Worm (Caenorhabditis elegans) whole organism, L1 larva: ENCODE measurements around the gene T21B6.3.

ENCODE experiments used
- ces-1 ChIP-seq: fragments of 150-350 bp; optimal IDR thresholded peaks from 2 replicates; lab custom pipeline; 2014; ENCODE audit warnings: missing biosample characterization, missing genetic modification reagents, missing genetic modification characterization
- egl-13 ChIP-seq: sonication (generic microtip); optimal IDR thresholded peaks from 2 replicates; lab custom pipeline; 2016; ENCODE audit warnings: missing genotype, missing genetic modification reagents, missing genetic modification characterization, missing compliant biosample characterization
- grh-1 ChIP-seq: fragments of 200-800 bp; sonication (Bioruptor generic); IDR thresholded peaks from 2 replicates; pipeline ENCODE4 v1.3.6; 2022; ENCODE audit warnings: missing genetic modification reagents, missing genetic modification characterization, missing compliant biosample characterization
- mab-9 ChIP-seq: fragments of 200-800 bp; sonication (Bioruptor generic); IDR thresholded peaks from 2 replicates; pipeline ENCODE4 v1.3.6; 2022; ENCODE audit warnings: missing genetic modification reagents, missing genetic modification characterization, missing compliant biosample characterization
- nhr-71 ChIP-seq: sonication (generic microtip); optimal IDR thresholded peaks from 2 replicates; lab custom pipeline; 2016; ENCODE audit warnings: mild to moderate bottlenecking, missing genetic modification characterization, moderate library complexity, missing compliant biosample characterization
- nhr-77 ChIP-seq: fragments of 150-350 bp; optimal IDR thresholded peaks from 2 replicates; lab custom pipeline; 2014; ENCODE audit warnings: missing biosample characterization, missing genetic modification characterization
- pqm-1 ChIP-seq: sonication (generic microtip); optimal IDR thresholded peaks from 3 replicates; lab custom pipeline; 2017; ENCODE audit warnings: missing biosample characterization, missing genetic modification characterization
- swsn-7 ChIP-seq: sonication (generic microtip); optimal IDR thresholded peaks from 2 replicates; lab custom pipeline; 2016; ENCODE audit warnings: missing genetic modification characterization, missing compliant biosample characterization
- unc-62 ChIP-seq: fragments of 150-350 bp; optimal IDR thresholded peaks from 2 replicates; lab custom pipeline; 2014; ENCODE audit warnings: missing biosample characterization, missing genetic modification reagents, missing genetic modification characterization
- ztf-11 ChIP-seq, 2 experiments: sonication (generic microtip); optimal IDR thresholded peaks; 2 replicates each; lab custom pipeline; 2016 to 2017; ENCODE audit warnings: missing genetic modification characterization in 2 of 2, missing biosample characterization in 1 of 2, missing compliant biosample characterization in 1 of 2

DNA sequence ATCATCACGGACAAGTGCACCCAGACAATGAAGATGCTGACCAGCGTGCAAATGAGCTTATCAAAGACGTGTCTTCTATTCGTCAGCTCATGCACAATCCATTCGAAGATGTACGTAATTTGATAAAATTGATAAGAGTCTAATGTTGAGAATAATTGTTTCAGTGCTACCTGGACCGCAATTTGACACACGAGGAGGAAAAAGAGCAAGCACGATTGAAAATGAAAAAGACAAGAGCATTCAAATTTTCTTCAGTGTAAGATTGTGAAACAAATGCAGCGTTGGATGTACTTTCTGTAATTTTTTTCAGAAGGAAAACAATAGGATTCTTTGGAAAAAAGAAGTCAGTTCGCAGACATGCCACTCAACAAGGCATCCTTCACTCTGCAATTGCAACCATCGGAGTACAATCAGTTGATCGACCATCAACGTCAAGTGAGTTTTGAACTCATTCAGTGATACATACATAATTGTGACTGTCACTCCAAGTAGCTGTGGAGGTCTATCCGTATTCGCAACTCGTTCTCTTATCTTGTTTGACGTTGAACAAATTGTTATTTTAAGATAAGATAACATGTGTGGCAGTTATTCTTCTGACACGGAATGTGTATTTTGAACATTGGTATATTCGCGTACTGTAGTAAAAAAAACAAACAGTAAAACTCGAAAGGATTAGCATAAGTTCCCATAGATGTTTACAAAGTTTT lies 8.4 kb upstream of the T21B6.3 start:
- TF ChIP-seq nhr-71 (tag; lab: Kevin White, UChicago): no peak
- no peak for TF ChIP-seq mab-9 (GFP tag; lab: Robert Waterston, UW)
- no peak for TF ChIP-seq nhr-77 (tag; lab: Kevin White, UChicago)
- TF ChIP-seq ztf-11 (tag; optimal IDR thresholded peaks at IDR 0.05; lab: Kevin White, UChicago): no peak
- TF ChIP-seq swsn-7 (tag; lab: Kevin White, UChicago): no peak
- no peak for TF ChIP-seq unc-62 (GFP tag; lab: Kevin White, UChicago)
- no peak for TF ChIP-seq egl-13 (tag; lab: Kevin White, UChicago)
- no peak for TF ChIP-seq ces-1
- TF ChIP-seq pqm-1 (tag; lab: Kevin White, UChicago): no peak
- no peak for TF ChIP-seq grh-1 (GFP tag; lab: Robert Waterston, UW)
